Worm (Caenorhabditis elegans) whole organism, young adult: ENCODE data around the gene mspn-1.
A peak's percentile ranks its signal among the peaks of the same experiment; 100 is the strongest.

Source experiments
- F23B12.7 ChIP-seq: sonication (generic microtip); optimal IDR thresholded peaks from 2 replicates; lab custom pipeline; 2017; ENCODE audit warnings: missing genetic modification characterization, mild to moderate bottlenecking, missing compliant biosample characterization, antibody characterized with exemption, moderate library complexity; ENCODE audit not compliant: insufficient read depth
- F33H1.4 ChIP-seq: fragments of 200-800 bp; sonication (Bioruptor generic); IDR thresholded peaks from 2 replicates; pipeline ENCODE4 v1.3.6; 2022; ENCODE audit warnings: missing genetic modification reagents, missing genetic modification characterization, missing compliant biosample characterization
- F37B4.10 ChIP-seq: fragments of 200-800 bp; sonication (Bioruptor generic); IDR thresholded peaks from 2 replicates; pipeline ENCODE4 v1.3.6; 2022; ENCODE audit warnings: missing genetic modification characterization, missing compliant biosample characterization
- F52B5.7 ChIP-seq: sonication (generic microtip); optimal IDR thresholded peaks from 2 replicates; lab custom pipeline; 2016; ENCODE audit warnings: mild to moderate bottlenecking, missing genetic modification characterization, missing compliant biosample characterization
- F55B11.4 ChIP-seq: sonication (generic microtip); optimal IDR thresholded peaks from 2 replicates; lab custom pipeline; 2016; ENCODE audit warnings: missing compliant biosample characterization, missing genetic modification characterization, borderline replicate concordance; ENCODE audit not compliant: insufficient read depth
- F57A8.1 ChIP-seq: fragments of 200-800 bp; sonication (Bioruptor generic); optimal IDR thresholded peaks from 2 replicates; lab custom pipeline; 2018; ENCODE audit warnings: mild to moderate bottlenecking, missing genetic modification characterization, moderate library complexity, missing compliant biosample characterization
- F57C9.4 ChIP-seq: sonication (generic microtip); optimal IDR thresholded peaks from 2 replicates; lab custom pipeline; 2017; ENCODE audit warnings: mild to moderate bottlenecking, missing genetic modification characterization, missing compliant biosample characterization
- K11D2.4 ChIP-seq: fragments of 200-800 bp; sonication (Bioruptor generic); IDR thresholded peaks from 2 replicates; pipeline ENCODE4 v1.3.6; 2022; ENCODE audit warnings: missing genetic modification reagents, missing genetic modification characterization, missing compliant biosample characterization
- K12H6.12 ChIP-seq: fragments of 200-800 bp; sonication (Bioruptor generic); optimal IDR thresholded peaks from 2 replicates; lab custom pipeline; 2018; ENCODE audit warnings: mild to moderate bottlenecking, missing genetic modification characterization, missing compliant biosample characterization
- ZK185.1 ChIP-seq: sonication (generic microtip); optimal IDR thresholded peaks from 2 replicates; lab custom pipeline; 2016; ENCODE audit warnings: mild to moderate bottlenecking, missing genetic modification characterization, missing compliant biosample characterization; ENCODE audit not compliant: poor library complexity, severe bottlenecking
- akir-1 ChIP-seq: fragments of 200-800 bp; sonication (Bioruptor generic); optimal IDR thresholded peaks from 2 replicates; lab custom pipeline; 2018; ENCODE audit warnings: mild to moderate bottlenecking, missing genetic modification characterization, moderate library complexity, missing compliant biosample characterization
- attf-3 ChIP-seq: fragments of 200-800 bp; sonication (Bioruptor generic); conservative IDR thresholded peaks from 2 replicates; pipeline ENCODE4 v1.3.6; 2022; ENCODE audit warnings: missing genetic modification reagents, missing genetic modification characterization, missing compliant biosample characterization
- attf-5 ChIP-seq: fragments of 200-800 bp; sonication (Bioruptor generic); optimal IDR thresholded peaks from 2 replicates; lab custom pipeline; 2018; ENCODE audit warnings: mild to moderate bottlenecking, missing genetic modification characterization, missing compliant biosample characterization
- bed-2 ChIP-seq: fragments of 200-800 bp; sonication (Bioruptor generic); IDR thresholded peaks from 2 replicates; pipeline ENCODE4 v1.3.6; 2022; ENCODE audit warnings: missing genetic modification reagents, missing genetic modification characterization, missing compliant biosample characterization
- cebp-1 ChIP-seq, 2 experiments: fragments of 200-800 bp in 1 of 2; sonication (Bioruptor generic) in 1 of 2; sonication (generic microtip) in 1 of 2; IDR thresholded peaks in 1 of 2; optimal IDR thresholded peaks in 1 of 2; 2 replicates each; pipeline versions ENCODE4 v1.3.6 to Lab custom; 2017 to 2022; ENCODE audit warnings: missing compliant biosample characterization in 2 of 2, missing genetic modification characterization in 2 of 2, mild to moderate bottlenecking in 1 of 2, missing genetic modification reagents in 1 of 2, moderate library complexity in 1 of 2
- cebp-2 ChIP-seq: fragments of 200-800 bp; sonication (Bioruptor generic); IDR thresholded peaks from 2 replicates; pipeline ENCODE4 v1.3.6; 2022; ENCODE audit warnings: missing genetic modification characterization, missing compliant biosample characterization
- ceh-27 ChIP-seq: fragments of 200-800 bp; sonication (Bioruptor generic); optimal IDR thresholded peaks from 2 replicates; lab custom pipeline; 2018; ENCODE audit warnings: mild to moderate bottlenecking, missing genetic modification characterization, moderate library complexity, missing compliant biosample characterization
- dox-1 ChIP-seq: fragments of 200-800 bp; sonication (Bioruptor generic); IDR thresholded peaks from 2 replicates; pipeline ENCODE4 v1.3.6; 2022; ENCODE audit warnings: missing genetic modification reagents, missing genetic modification characterization, missing compliant biosample characterization
- dpl-1 ChIP-seq: fragments of 150-350 bp; optimal IDR thresholded peaks from 2 replicates; lab custom pipeline; 2014; ENCODE audit warnings: missing biosample characterization, missing genetic modification reagents, missing genetic modification characterization
- efl-1 ChIP-seq: fragments of 150-350 bp; optimal IDR thresholded peaks from 2 replicates; lab custom pipeline; 2014; ENCODE audit warnings: missing biosample characterization, missing genetic modification reagents, missing genetic modification characterization
- egl-44 ChIP-seq: fragments of 200-800 bp; sonication (Bioruptor generic); IDR thresholded peaks from 2 replicates; pipeline ENCODE4 v1.3.6; 2022; ENCODE audit warnings: missing genetic modification reagents, missing genetic modification characterization, missing compliant biosample characterization
- gei-17 ChIP-seq: fragments of 200-800 bp; sonication (Bioruptor generic); optimal IDR thresholded peaks from 2 replicates; lab custom pipeline; 2018; ENCODE audit warnings: mild to moderate bottlenecking, missing genetic modification characterization, missing compliant biosample characterization
- him-1 ChIP-seq: sonication (generic microtip); optimal IDR thresholded peaks from 2 replicates; lab custom pipeline; 2016; ENCODE audit warnings: missing genotype, missing genetic modification reagents, missing genetic modification characterization, missing compliant biosample characterization
- hsf-1 ChIP-seq: fragments of 200-800 bp; sonication (Bioruptor generic); IDR thresholded peaks from 2 replicates; pipeline ENCODE4 v1.3.6; 2022; ENCODE audit warnings: missing genetic modification reagents, missing genetic modification characterization, missing compliant biosample characterization
- let-607 ChIP-seq, 2 experiments: fragments of 200-800 bp in 1 of 2; sonication (Bioruptor generic) in 1 of 2; sonication (generic microtip) in 1 of 2; optimal IDR thresholded peaks; 2 replicates each; lab custom pipeline; 2016 to 2018; ENCODE audit warnings: mild to moderate bottlenecking in 2 of 2, missing compliant biosample characterization in 2 of 2, missing genetic modification characterization in 2 of 2, moderate library complexity in 2 of 2, missing genotype in 1 of 2
- lin-35 ChIP-seq, 3 experiments: fragments of 150-350 bp in 2 of 3; sonication (generic microtip) in 1 of 3; optimal IDR thresholded peaks; 2 replicates each; lab custom pipeline; 2014 to 2018; ENCODE audit warnings: missing biosample characterization in 3 of 3, missing genetic modification characterization in 3 of 3, missing genetic modification reagents in 3 of 3
- lin-40 ChIP-seq: sonication (generic microtip); optimal IDR thresholded peaks from 2 replicates; lab custom pipeline; 2016; ENCODE audit warnings: missing genetic modification characterization, mild to moderate bottlenecking, missing compliant biosample characterization, missing genotype, missing genetic modification reagents
- lin-54 ChIP-seq: fragments of 200-800 bp; sonication (Bioruptor generic); optimal IDR thresholded peaks from 2 replicates; lab custom pipeline; 2018; ENCODE audit warnings: mild to moderate bottlenecking, missing genetic modification characterization, missing compliant biosample characterization
- lsl-1 ChIP-seq: fragments of 200-800 bp; sonication (Bioruptor generic); optimal IDR thresholded peaks from 2 replicates; lab custom pipeline; 2018; ENCODE audit warnings: mild to moderate bottlenecking, missing genetic modification characterization, moderate library complexity, missing compliant biosample characterization
- lsy-27 ChIP-seq: sonication (generic microtip); optimal IDR thresholded peaks from 2 replicates; lab custom pipeline; 2017; ENCODE audit warnings: missing genetic modification characterization, mild to moderate bottlenecking, missing compliant biosample characterization, antibody characterized with exemption, missing genotype, borderline replicate concordance; ENCODE audit not compliant: insufficient read depth
- madf-6 ChIP-seq: fragments of 200-800 bp; sonication (Bioruptor generic); IDR thresholded peaks from 2 replicates; pipeline ENCODE4 v1.3.6; 2022; ENCODE audit warnings: missing genetic modification reagents, missing genetic modification characterization, missing compliant biosample characterization
- madf-8 ChIP-seq: fragments of 200-800 bp; sonication (Bioruptor generic); conservative IDR thresholded peaks from 2 replicates; pipeline ENCODE4 v1.3.6; 2022; ENCODE audit warnings: missing genetic modification reagents, missing genetic modification characterization, missing compliant biosample characterization
- mxl-1 ChIP-seq: sonication (generic microtip); optimal IDR thresholded peaks from 2 replicates; lab custom pipeline; 2016; ENCODE audit warnings: missing genetic modification characterization, missing compliant biosample characterization
- nfyb-1 ChIP-seq: fragments of 200-800 bp; sonication (Bioruptor generic); IDR thresholded peaks from 2 replicates; pipeline ENCODE4 v1.3.6; 2022; ENCODE audit warnings: missing genetic modification reagents, missing genetic modification characterization, missing compliant biosample characterization
- nhr-80 ChIP-seq: sonication (generic microtip); optimal IDR thresholded peaks from 2 replicates; lab custom pipeline; 2016; ENCODE audit warnings: missing genetic modification characterization, missing compliant biosample characterization
- pha-4 ChIP-seq: fragments of 150-350 bp; sonication (generic microtip); optimal IDR thresholded peaks from 2 replicates; lab custom pipeline; 2014; ENCODE audit warnings: missing biosample characterization, missing genetic modification reagents, missing genetic modification characterization
- snpc-4 ChIP-seq, 5 experiments: fragments of 150-350 bp in 1 of 5; sonication (generic microtip) in 4 of 5; optimal IDR thresholded peaks; 2 replicates each; lab custom pipeline; 2014 to 2018; ENCODE audit warnings: missing genetic modification characterization in 5 of 5, missing biosample characterization in 3 of 5, antibody characterized with exemption in 2 of 5, mild to moderate bottlenecking in 2 of 5, missing compliant biosample characterization in 2 of 5, missing genotype in 2 of 5, moderate library complexity in 2 of 5, missing genetic modification reagents in 1 of 5
- somi-1 ChIP-seq: fragments of 200-800 bp; sonication (Bioruptor generic); optimal IDR thresholded peaks from 2 replicates; lab custom pipeline; 2018; ENCODE audit warnings: mild to moderate bottlenecking, missing genetic modification characterization, missing compliant biosample characterization
- tbp1 ChIP-seq: fragments of 200-800 bp; sonication (Bioruptor generic); optimal IDR thresholded peaks from 2 replicates; lab custom pipeline; 2018; ENCODE audit warnings: mild to moderate bottlenecking, missing genetic modification characterization, missing compliant biosample characterization
- tbx-9 ChIP-seq: sonication (generic microtip); optimal IDR thresholded peaks from 2 replicates; lab custom pipeline; 2016; ENCODE audit warnings: borderline replicate concordance, missing genetic modification characterization, inconsistent platforms, missing compliant biosample characterization
- zim-3 ChIP-seq: sonication (generic microtip); optimal IDR thresholded peaks from 2 replicates; lab custom pipeline; 2017; ENCODE audit warnings: mild to moderate bottlenecking, missing genetic modification characterization, moderate library complexity, missing compliant biosample characterization
- ztf-25 ChIP-seq: fragments of 200-800 bp; sonication (Bioruptor generic); IDR thresholded peaks from 2 replicates; pipeline ENCODE4 v1.3.6; 2022; ENCODE audit warnings: missing genetic modification reagents, missing genetic modification characterization, missing compliant biosample characterization
- ztf-28 ChIP-seq: fragments of 200-800 bp; sonication (Bioruptor generic); IDR thresholded peaks from 2 replicates; pipeline ENCODE4 v1.3.6; 2022; ENCODE audit warnings: missing genetic modification reagents, missing genetic modification characterization, missing compliant biosample characterization

Gene mspn-1

ce11 chrIV:10150552-10151004 lies 27.2 kb upstream of the mspn-1 start, which contains the start of gene tsp-12:
tsp-12 (minus strand) TSS chrIV:10150602.
- no peak for TF ChIP-seq F57A8.1 (GFP tag; lab: Kevin White, UChicago)
- TF ChIP-seq cebp-2, result no peak
- no peak for TF ChIP-seq F37B4.10 (GFP tag; lab: Robert Waterston, UW)
- no peak for TF ChIP-seq K11D2.4
- no peak for TF ChIP-seq zim-3 (tag; lab: Kevin White, UChicago)
- TF ChIP-seq ZK185.1 (tag; lab: Kevin White, UChicago), result no peak
- TF ChIP-seq nfyb-1 (GFP tag; lab: Robert Waterston, UW), result no peak
- TF ChIP-seq bed-2 (GFP tag; lab: Robert Waterston, UW), result no peak
- TF ChIP-seq let-607 (tag; optimal IDR thresholded peaks at IDR 0.05; lab: Kevin White, UChicago), result no peak
- no peak for TF ChIP-seq F57C9.4 (tag; lab: Kevin White, UChicago)
- TF ChIP-seq tbx-9 (tag; lab: Kevin White, UChicago), result no peak
- no peak for TF ChIP-seq ztf-28 (GFP tag; lab: Robert Waterston, UW)
- no peak for TF ChIP-seq attf-3
- TF ChIP-seq somi-1, result no peak
- no peak for TF ChIP-seq attf-5 (GFP tag; lab: Kevin White, UChicago)
- TF ChIP-seq lsy-27, result no peak
- TF ChIP-seq F52B5.7 (tag; lab: Kevin White, UChicago), result no peak
- no peak for TF ChIP-seq egl-44
- no peak for TF ChIP-seq dox-1

- TF ChIP-seq tbp1 (GFP tag; lab: Kevin White, UChicago) (peak; percentile 14), F33H1.4 (GFP tag; lab: Robert Waterston, UW) (peak; percentile 46), pha-4 (tag; lab: Kevin White, UChicago) (peak; percentile 17), F55B11.4 (tag; lab: Kevin White, UChicago) (no peak), lin-40 (tag; lab: Kevin White, UChicago) (peak; percentile 2), gei-17 (GFP tag; lab: Kevin White, UChicago) (no peak), K12H6.12 (tag; lab: Kevin White, UChicago) (peak; percentile 22), cebp-1 (GFP tag; IDR thresholded peaks at IDR 0.05; lab: Robert Waterston, UW) (no peak), cebp-1 (tag; optimal IDR thresholded peaks at IDR 0.05; lab: Kevin White, UChicago) (peak; percentile 67), efl-1 (GFP tag; lab: Kevin White, UChicago) (peak; percentile 56), mxl-1 (no peak), ceh-27 (no peak), nhr-80 (tag; lab: Kevin White, UChicago) (peak; percentile 2), hsf-1 (GFP tag; lab: Robert Waterston, UW) (no peak), lin-35 (GFP tag; optimal IDR thresholded peaks at IDR 0.05; lab: Kevin White, UChicago) (peak in 1 of 3 experiments; percentile 16), dpl-1 (GFP tag; lab: Kevin White, UChicago) (peak; percentile 24), dox-1 (peak; percentile 51), akir-1 (no peak), him-1 (tag; lab: Kevin White, UChicago) (no peak), lin-54 (GFP tag; lab: Kevin White, UChicago) (peak; percentile 14), lsl-1 (peak; percentile 67), bed-2 (GFP tag; lab: Robert Waterston, UW) (no peak), attf-5 (GFP tag; lab: Kevin White, UChicago) (peak; percentile 18), let-607 (tag; optimal IDR thresholded peaks at IDR 0.05; lab: Kevin White, UChicago) (peak; percentile 67 to 87), madf-6 (peak; percentile 58; the same call in 1 of the 2 replicates), snpc-4 (GFP tag; optimal IDR thresholded peaks at IDR 0.05; lab: Kevin White, UChicago) (peak; percentile 4), snpc-4 (tag; optimal IDR thresholded peaks at IDR 0.05; lab: Kevin White, UChicago) (peak in 2 of 4 experiments; percentile 0 to 12), F23B12.7 (tag; lab: Kevin White, UChicago) (peak; percentile 25), somi-1 (no peak), madf-8 (GFP tag; lab: Robert Waterston, UW) (0 out of 2 replicates have a peak, but pooled peaks have one; percentile 6), ztf-25 (GFP tag; lab: Robert Waterston, UW) (no peak)
Measured at ce11 chrIV:10151439-10151997, 26.2 kb upstream of the mspn-1 start, which contains the start of gene copg-1. copg-1 (plus strand) TSS chrIV:10151947.
